Worm (Caenorhabditis elegans) whole organism, L4/young adult: Measurements from ENCODE around the gene F11C1.7.

ENCODE experiments used
- W03F9.2 ChIP-seq: fragments of 150-350 bp; optimal IDR thresholded peaks from 2 replicates; lab custom pipeline; 2014; ENCODE audit warnings: missing biosample characterization, missing genetic modification characterization
- dao-5 ChIP-seq: sonication (generic microtip); optimal IDR thresholded peaks from 2 replicates; lab custom pipeline; 2016; ENCODE audit warnings: missing genotype, missing genetic modification characterization, moderate library complexity, missing compliant biosample characterization
- him-1 ChIP-seq: sonication (generic microtip); optimal IDR thresholded peaks from 2 replicates; lab custom pipeline; 2016; ENCODE audit warnings: missing genotype, missing genetic modification reagents, missing genetic modification characterization, missing compliant biosample characterization

ce11 chrX:13007857-13008813 is 19.0 kb downstream of the F11C1.7 start, which contains the start of gene nhr-25:
- TF ChIP-seq him-1 (tag; lab: Kevin White, UChicago) = no peak
- no peak for TF ChIP-seq dao-5
- TF ChIP-seq W03F9.2 (tag; lab: Kevin White, UChicago) = no peak
